Worm (Caenorhabditis elegans) whole organism, mixed stage, embryonic: Measurements from ENCODE around the gene srx-64.

Experiments used
- elt-1 ChIP-seq: sonication (generic microtip); optimal IDR thresholded peaks from 2 replicates; lab custom pipeline; 2017; ENCODE audit warnings: missing genetic modification characterization, mild to moderate bottlenecking, missing compliant biosample characterization, antibody characterized with exemption, moderate library complexity, borderline replicate concordance; ENCODE audit not compliant: insufficient read depth
- elt-3 ChIP-seq: fragments of 150-350 bp; optimal IDR thresholded peaks from 2 replicates; lab custom pipeline; 2014; ENCODE audit warnings: missing biosample characterization, missing genetic modification characterization
- nhr-237 ChIP-seq: fragments of 150-350 bp; optimal IDR thresholded peaks from 2 replicates; lab custom pipeline; 2014; ENCODE audit warnings: missing biosample characterization, missing genetic modification characterization
- unc-39 ChIP-seq: fragments of 150-350 bp; optimal IDR thresholded peaks from 2 replicates; lab custom pipeline; 2014; ENCODE audit warnings: missing biosample characterization, missing genetic modification characterization

srx-64 gene

ce11 chrV:3979819-3980218, 50.6 kb downstream of the srx-64 start, which contains the start of gene nlp-31:
TSS of gene nlp-31 (plus strand) at chrV:3980055.
- TF ChIP-seq nhr-237 (tag; lab: Kevin White, UChicago), result peak; percentile 15
- no peak for TF ChIP-seq unc-39 (tag; lab: Kevin White, UChicago)
- TF ChIP-seq elt-1 (tag; lab: Kevin White, UChicago), result peak; percentile 13
- peak; percentile 93 for TF ChIP-seq elt-3 (tag; lab: Kevin White, UChicago)
